Fruit fly (Drosophila melanogaster): ENCODE measurements around the gene CG32536.

Gene CG32536

dm6 chrX:19321820-19322708 is 45.4 kb upstream of the CG32536 start, which contains the start of gene out (continued):
- peak; percentile 70 to 74 for TF ChIP-seq Trl (optimal IDR thresholded peaks at IDR 0.05)
- TF ChIP-seq Trl (GFP tag; optimal IDR thresholded peaks at IDR 0.05) = peak; percentile 89
- TF ChIP-seq tin (GFP tag; optimal IDR thresholded peaks at IDR 0.05) = peak; percentile 91
- TF ChIP-seq CG10321 (GFP tag; IDR thresholded peaks at IDR 0.05) = peak; percentile 64
- TF ChIP-seq z (GFP tag; IDR thresholded peaks at IDR 0.05) = no peak
- TF ChIP-seq sc (optimal IDR thresholded peaks at IDR 0.05) = no peak
- peak; percentile 94 for TF ChIP-seq sc (GFP tag; optimal IDR thresholded peaks at IDR 0.05)
- peak; percentile 54 for TF ChIP-seq emc (GFP tag; optimal IDR thresholded peaks at IDR 0.05)
- peak; percentile 83 for TF ChIP-seq CG10462 (GFP tag; optimal IDR thresholded peaks at IDR 0.05)
- peak; percentile 94 for TF ChIP-seq CG16815 (GFP tag; optimal IDR thresholded peaks at IDR 0.05)
- no peak for TF ChIP-seq Dll (GFP tag; IDR thresholded peaks at IDR 0.05; ENCODE audit: partially characterized antibody)
- peak in 1 of 2 experiments; percentile 88 for TF ChIP-seq Hr78 (GFP tag; optimal IDR thresholded peaks at IDR 0.05)
- peak; percentile 75 for TF ChIP-seq wek (GFP tag; optimal IDR thresholded peaks at IDR 0.05)
- TF ChIP-seq tll (GFP tag; optimal IDR thresholded peaks at IDR 0.05) = peak in 1 of 2 experiments; percentile 62
- TF ChIP-seq CG15601 (tag; optimal IDR thresholded peaks at IDR 0.05) = peak; percentile 90
- peak; percentile 88 for TF ChIP-seq CG2889 (GFP tag; IDR thresholded peaks at IDR 0.05)
- TF ChIP-seq grau (tag; optimal IDR thresholded peaks at IDR 0.05) = peak; percentile 94
- TF ChIP-seq CG31388 (GFP tag; optimal IDR thresholded peaks at IDR 0.05) = peak; percentile 67
- TF ChIP-seq ems (GFP tag; optimal IDR thresholded peaks at IDR 0.05) = peak; percentile 86
- TF ChIP-seq ftz-f1 (GFP tag; optimal IDR thresholded peaks at IDR 0.05) = peak; percentile 33
- no peak for TF ChIP-seq MESR4 (GFP tag; optimal IDR thresholded peaks at IDR 0.05)
- peak; percentile 83 for TF ChIP-seq Bdp1 (GFP tag; optimal IDR thresholded peaks at IDR 0.05)
- peak; percentile 95 for TF ChIP-seq CG17359 (tag; optimal IDR thresholded peaks at IDR 0.05)
- peak; percentile 46; the same call in 1 of the 2 replicates for TF ChIP-seq Doc2 (GFP tag; IDR thresholded peaks at IDR 0.05)
- TF ChIP-seq slou (GFP tag; optimal IDR thresholded peaks at IDR 0.05) = peak; percentile 80
- TF ChIP-seq stc (GFP tag; IDR thresholded peaks at IDR 0.05) = peak; percentile 93
- TF ChIP-seq knrl (GFP tag; IDR thresholded peaks at IDR 0.05; ENCODE audit: partially characterized antibody) = 0 out of 3 replicates have a peak, but pooled peaks have one; percentile 15
- peak; percentile 82 for TF ChIP-seq CG10431 (GFP tag; optimal IDR thresholded peaks at IDR 0.05)
- TF ChIP-seq CG17612 (GFP tag; IDR thresholded peaks at IDR 0.05) = peak; percentile 78
- TF ChIP-seq CG9876 (GFP tag; optimal IDR thresholded peaks at IDR 0.05) = peak; percentile 51
- TF ChIP-seq bigmax (GFP tag; optimal IDR thresholded peaks at IDR 0.05) = peak; percentile 7
- TF ChIP-seq eyg (GFP tag; optimal IDR thresholded peaks at IDR 0.05) = peak; percentile 68
- peak; percentile 91 for TF ChIP-seq Optix (GFP tag; IDR thresholded peaks at IDR 0.05)
- peak; percentile 98 for TF ChIP-seq zf30C (GFP tag; optimal IDR thresholded peaks at IDR 0.05)
- peak; percentile 93 for TF ChIP-seq CG3726 (GFP tag; IDR thresholded peaks at IDR 0.05)
- peak; percentile 92 for TF ChIP-seq CG10147 (GFP tag; optimal IDR thresholded peaks at IDR 0.05)
- TF ChIP-seq Dek (tag; optimal IDR thresholded peaks at IDR 0.05) = peak; percentile 91
- TF ChIP-seq nerfin-2 (GFP tag; IDR thresholded peaks at IDR 0.05; ENCODE audit: partially characterized antibody) = no peak
- TF ChIP-seq gt (GFP tag; IDR thresholded peaks at IDR 0.05) = peak; percentile 87
- TF ChIP-seq CG32772 (GFP tag; IDR thresholded peaks at IDR 0.05) = peak; percentile 93
- peak; percentile 94 for TF ChIP-seq Awh (GFP tag; IDR thresholded peaks at IDR 0.05)
- TF ChIP-seq cg (GFP tag; optimal IDR thresholded peaks at IDR 0.05) = no peak
- peak; percentile 84 for TF ChIP-seq corto (GFP tag; optimal IDR thresholded peaks at IDR 0.05)
- peak; percentile 81 for TF ChIP-seq MBD-R2 (GFP tag; IDR thresholded peaks at IDR 0.05)
- peak; percentile 87 for TF ChIP-seq bowl (GFP tag; IDR thresholded peaks at IDR 0.05)
- peak; percentile 79 for TF ChIP-seq CG2116 (GFP tag; optimal IDR thresholded peaks at IDR 0.05)
- peak; percentile 93 for TF ChIP-seq Vsx1 (GFP tag; optimal IDR thresholded peaks at IDR 0.05)
- peak; percentile 90 for TF ChIP-seq D19A (tag; optimal IDR thresholded peaks at IDR 0.05)
- TF ChIP-seq pros (GFP tag; optimal IDR thresholded peaks at IDR 0.05) = peak; percentile 32

Measured in whole organism, embryonic.